Fruit fly (Drosophila melanogaster): ENCODE data around the gene Naa60.

DNA sequence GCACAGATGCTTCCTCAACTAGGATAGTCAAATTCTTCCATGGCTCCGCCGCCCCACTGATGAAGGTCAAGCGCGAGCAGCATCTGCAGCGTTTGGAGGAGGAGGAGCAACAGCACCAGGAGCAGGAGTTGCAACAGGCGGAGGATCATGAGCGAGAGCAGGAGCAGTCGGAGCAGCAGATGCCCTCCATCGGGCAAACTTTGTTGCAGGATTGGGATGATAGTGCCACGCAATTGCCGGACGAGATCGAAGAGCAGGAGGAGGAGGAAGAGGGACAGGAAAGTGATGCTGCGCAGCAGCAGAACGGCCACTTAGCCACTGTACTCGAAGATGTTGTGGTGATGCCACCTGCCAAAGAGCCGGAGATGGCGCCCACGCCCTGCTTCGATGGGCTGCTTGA lies 21.1 kb upstream of the Naa60 start:
- TF ChIP-seq CG4496 (GFP tag; IDR thresholded peaks at IDR 0.05) = no peak
- no peak for TF ChIP-seq CG9948 (tag; optimal IDR thresholded peaks at IDR 0.05)
- TF ChIP-seq CG15710 (tag; optimal IDR thresholded peaks at IDR 0.05) = no peak
